Worm (Caenorhabditis elegans): Measurements from ENCODE around the gene aagr-2.

ce11 chrII:4954099-4954959, 29.3 kb upstream of the aagr-2 start:
- TF ChIP-seq snpc-4 (tag; optimal IDR thresholded peaks at IDR 0.05) (no peak), ceh-82 (tag; optimal IDR thresholded peaks at IDR 0.05) (no peak)
